Fruit fly (Drosophila melanogaster) whole organism, embryonic: Measurements from ENCODE around the gene Kdm3.

ENCODE experiments used
- CG11504 ChIP-seq: fragments of 200-800 bp; sonication (Bioruptor generic); optimal IDR thresholded peaks from 3 replicates; lab custom pipeline; 2019; ENCODE audit warnings: missing biosample characterization, mild to moderate bottlenecking, missing genetic modification characterization, moderate library complexity
- CG9437 ChIP-seq: fragments of 200-800 bp; sonication (Bioruptor generic); optimal IDR thresholded peaks from 2 replicates; lab custom pipeline; 2018; ENCODE audit warnings: missing biosample characterization, mild to moderate bottlenecking, missing genetic modification characterization
- ftz-f1 ChIP-seq: fragments of 200-800 bp; sonication (Bioruptor generic); optimal IDR thresholded peaks from 2 replicates; lab custom pipeline; 2016; ENCODE audit warnings: missing biosample characterization, missing genetic modification characterization
- pan ChIP-seq, 4 experiments: fragments of >200 bp in 3 of 4; fragments of 200-800 bp in 1 of 4; sonication (Bioruptor generic) in 1 of 4; optimal IDR thresholded peaks in 3 of 4; IDR thresholded peaks in 1 of 4; 2 replicates each; pipeline versions ENCODE4 v1.3.6 to Lab custom; 2017 to 2022; ENCODE audit warnings: missing biosample characterization in 2 of 4, missing genetic modification characterization in 2 of 4, mixed read lengths in 1 of 4

- TF ChIP-seq pan (optimal IDR thresholded peaks at IDR 0.05; lab: Kevin White, UChicago) (no peak), pan (GFP tag; optimal IDR thresholded peaks at IDR 0.05 in 1 of 2, IDR thresholded peaks at IDR 0.05 in 1 of 2) (no peak), CG9437 (GFP tag; lab: Kevin White, UChicago) (no peak), ftz-f1 (no peak), CG11504 (tag; lab: Kevin White, UChicago) (no peak)
Measured at dm6 chr3R:9561121-9561520, 45.3 kb downstream of the Kdm3 start.
